Worm (Caenorhabditis elegans) whole organism, mixed stage, embryonic: Measurements from ENCODE around the gene Y116A8C.44.

Source experiments
- M03D4.4 ChIP-seq: sonication (generic microtip); optimal IDR thresholded peaks from 2 replicates; lab custom pipeline; 2017; ENCODE audit warnings: mild to moderate bottlenecking, missing genetic modification characterization, missing compliant biosample characterization
- bed-3 ChIP-seq: fragments of 200-800 bp; sonication (Bioruptor generic); optimal IDR thresholded peaks from 3 replicates; lab custom pipeline; 2018; ENCODE audit warnings: mild to moderate bottlenecking, missing genetic modification characterization, moderate library complexity, missing compliant biosample characterization
- blmp-1 ChIP-seq: fragments of 150-350 bp; optimal IDR thresholded peaks from 2 replicates; lab custom pipeline; 2014; ENCODE audit warnings: missing biosample characterization, missing genetic modification characterization
- ceh-39 ChIP-seq: fragments of 150-350 bp; optimal IDR thresholded peaks from 2 replicates; lab custom pipeline; 2014; ENCODE audit warnings: missing biosample characterization, missing genetic modification characterization
- ceh-43 ChIP-seq: fragments of 200-800 bp; sonication (Bioruptor generic); optimal IDR thresholded peaks from 2 replicates; lab custom pipeline; 2018; ENCODE audit warnings: mild to moderate bottlenecking, missing genetic modification characterization, moderate library complexity, missing compliant biosample characterization
- ceh-83 ChIP-seq: fragments of 200-800 bp; sonication (Bioruptor generic); optimal IDR thresholded peaks from 2 replicates; lab custom pipeline; 2018; ENCODE audit warnings: mild to moderate bottlenecking, missing genetic modification characterization, missing compliant biosample characterization
- ces-1 ChIP-seq: fragments of 150-350 bp; optimal IDR thresholded peaks from 2 replicates; lab custom pipeline; 2014; ENCODE audit warnings: missing biosample characterization, missing genetic modification reagents, missing genetic modification characterization
- drap-1 ChIP-seq: fragments of 200-800 bp; sonication (Bioruptor generic); optimal IDR thresholded peaks from 3 replicates; lab custom pipeline; 2018; ENCODE audit warnings: mild to moderate bottlenecking, missing genetic modification characterization, missing compliant biosample characterization
- elt-1 ChIP-seq: sonication (generic microtip); optimal IDR thresholded peaks from 2 replicates; lab custom pipeline; 2017; ENCODE audit warnings: missing genetic modification characterization, mild to moderate bottlenecking, missing compliant biosample characterization, antibody characterized with exemption, moderate library complexity, borderline replicate concordance; ENCODE audit not compliant: insufficient read depth
- elt-3 ChIP-seq: fragments of 150-350 bp; optimal IDR thresholded peaks from 2 replicates; lab custom pipeline; 2014; ENCODE audit warnings: missing biosample characterization, missing genetic modification characterization
- flh-1 ChIP-seq: fragments of 200-800 bp; sonication (Bioruptor generic); optimal IDR thresholded peaks from 2 replicates; lab custom pipeline; 2018; ENCODE audit warnings: mild to moderate bottlenecking, missing genetic modification characterization, moderate library complexity, missing compliant biosample characterization
- ham-2 ChIP-seq: fragments of 200-800 bp; sonication (Bioruptor generic); optimal IDR thresholded peaks from 2 replicates; lab custom pipeline; 2018; ENCODE audit warnings: mild to moderate bottlenecking, missing genetic modification characterization, missing compliant biosample characterization
- lin-13 ChIP-seq: fragments of 150-350 bp; optimal IDR thresholded peaks from 2 replicates; lab custom pipeline; 2014; ENCODE audit warnings: missing biosample characterization, missing genetic modification characterization
- lsy-2 ChIP-seq: fragments of 150-350 bp; optimal IDR thresholded peaks from 2 replicates; lab custom pipeline; 2014; ENCODE audit warnings: missing biosample characterization, missing genetic modification characterization
- mab-5 ChIP-seq: fragments of 150-350 bp; optimal IDR thresholded peaks from 2 replicates; lab custom pipeline; 2014; ENCODE audit warnings: missing biosample characterization, missing genetic modification characterization
- mep-1 ChIP-seq: fragments of 150-350 bp; optimal IDR thresholded peaks from 2 replicates; lab custom pipeline; 2017; ENCODE audit warnings: missing biosample characterization, missing genetic modification reagents, missing genetic modification characterization, inconsistent platforms
- mls-2 ChIP-seq: sonication (generic microtip); optimal IDR thresholded peaks from 2 replicates; lab custom pipeline; 2016; ENCODE audit warnings: mild to moderate bottlenecking, missing genetic modification characterization, moderate library complexity, missing compliant biosample characterization
- nhr-12 ChIP-seq: fragments of 150-350 bp; optimal IDR thresholded peaks from 2 replicates; lab custom pipeline; 2014; ENCODE audit warnings: missing biosample characterization, missing genetic modification characterization
- nhr-2 ChIP-seq: fragments of 150-350 bp; optimal IDR thresholded peaks from 2 replicates; lab custom pipeline; 2014; ENCODE audit warnings: missing biosample characterization, missing genetic modification characterization
- nhr-237 ChIP-seq: fragments of 150-350 bp; optimal IDR thresholded peaks from 2 replicates; lab custom pipeline; 2014; ENCODE audit warnings: missing biosample characterization, missing genetic modification characterization
- pha-4 ChIP-seq: fragments of 150-350 bp; optimal IDR thresholded peaks from 2 replicates; lab custom pipeline; 2018; ENCODE audit warnings: missing biosample characterization, missing genetic modification reagents, missing genetic modification characterization
- sem-2 ChIP-seq: fragments of 200-800 bp; sonication (Bioruptor generic); optimal IDR thresholded peaks from 2 replicates; lab custom pipeline; 2018; ENCODE audit warnings: mild to moderate bottlenecking, missing genetic modification characterization, missing compliant biosample characterization
- snpc-4 ChIP-seq: fragments of 150-350 bp; optimal IDR thresholded peaks from 2 replicates; lab custom pipeline; 2014; ENCODE audit warnings: missing biosample characterization, missing genetic modification characterization
- sptf-1 ChIP-seq: sonication (generic microtip); optimal IDR thresholded peaks from 2 replicates; lab custom pipeline; 2017; ENCODE audit warnings: mild to moderate bottlenecking, missing genetic modification characterization, moderate library complexity, missing compliant biosample characterization
- tbx-8 ChIP-seq: fragments of 200-800 bp; sonication (Bioruptor generic); optimal IDR thresholded peaks from 2 replicates; lab custom pipeline; 2018; ENCODE audit warnings: mild to moderate bottlenecking, missing genetic modification characterization, moderate library complexity, missing compliant biosample characterization
- unc-120 ChIP-seq: sonication (generic microtip); optimal IDR thresholded peaks from 2 replicates; lab custom pipeline; 2017; ENCODE audit warnings: missing genetic modification characterization, missing compliant biosample characterization; ENCODE audit not compliant: poor library complexity, severe bottlenecking
- unc-39 ChIP-seq: fragments of 150-350 bp; optimal IDR thresholded peaks from 2 replicates; lab custom pipeline; 2014; ENCODE audit warnings: missing biosample characterization, missing genetic modification characterization
- unc-62 ChIP-seq: fragments of 150-350 bp; optimal IDR thresholded peaks from 2 replicates; lab custom pipeline; 2014; ENCODE audit warnings: missing biosample characterization, missing genetic modification reagents, missing genetic modification characterization
- zip-8 ChIP-seq: fragments of 150-350 bp; optimal IDR thresholded peaks from 2 replicates; lab custom pipeline; 2014; ENCODE audit warnings: missing biosample characterization, missing genetic modification characterization
- ztf-11 ChIP-seq: fragments of 150-350 bp; optimal IDR thresholded peaks from 2 replicates; lab custom pipeline; 2014; ENCODE audit warnings: missing biosample characterization, missing genetic modification characterization

Y116A8C.44 gene

ce11 chrIV:17030494-17030893 lies 27.4 kb downstream of the Y116A8C.44 start, which contains the start of gene nhr-229:
TSS of gene nhr-229 (minus strand) at chrIV:17030594.
- no peak for TF ChIP-seq lsy-2
- TF ChIP-seq, all 35 proteins: peak for 0

- TF ChIP-seq M03D4.4 (tag; lab: Kevin White, UChicago) (no peak), lsy-2 (no peak), flh-1 (GFP tag; lab: Kevin White, UChicago) (no peak), sptf-1 (tag; lab: Kevin White, UChicago) (no peak), ceh-83 (GFP tag; lab: Kevin White, UChicago) (no peak), elt-3 (no peak), ham-2 (GFP tag; lab: Kevin White, UChicago) (no peak), zip-8 (tag; lab: Kevin White, UChicago) (no peak), ces-1 (GFP tag; lab: Kevin White, UChicago) (no peak), nhr-237 (tag; lab: Kevin White, UChicago) (no peak), lin-13 (tag; lab: Kevin White, UChicago) (no peak), mls-2 (tag; lab: Kevin White, UChicago) (no peak), snpc-4 (tag; lab: Kevin White, UChicago) (no peak), unc-62 (GFP tag; lab: Kevin White, UChicago) (no peak), tbx-8 (no peak), nhr-2 (tag; lab: Kevin White, UChicago) (no peak), sem-2 (no peak)
These were observed 31.4 kb downstream of the Y116A8C.44 start for ce11 chrIV:17026568-17026967.

ce11 chrIV:17025017-17025416 lies 32.9 kb downstream of the Y116A8C.44 start, which contains the start of gene dct-13:
TSS of gene dct-13 (minus strand) at chrIV:17025117.
- no peak for TF ChIP-seq mab-5
- TF ChIP-seq zip-8 (tag; lab: Kevin White, UChicago): no peak
- TF ChIP-seq blmp-1 (tag; lab: Kevin White, UChicago): no peak
- no peak for TF ChIP-seq ztf-11 (tag; lab: Kevin White, UChicago)
- no peak for TF ChIP-seq ceh-43 (GFP tag; lab: Kevin White, UChicago)
- TF ChIP-seq elt-3: no peak
- no peak for TF ChIP-seq nhr-12 (tag; lab: Kevin White, UChicago)
- no peak for TF ChIP-seq ceh-83 (GFP tag; lab: Kevin White, UChicago)
- TF ChIP-seq sptf-1 (tag; lab: Kevin White, UChicago): no peak
- no peak for TF ChIP-seq unc-120 (tag; lab: Kevin White, UChicago)
- no peak for TF ChIP-seq ces-1 (GFP tag; lab: Kevin White, UChicago)
- TF ChIP-seq nhr-2 (tag; lab: Kevin White, UChicago): no peak
- no peak for TF ChIP-seq elt-1 (tag; lab: Kevin White, UChicago)
- no peak for TF ChIP-seq tbx-8
- no peak for TF ChIP-seq lsy-2
- no peak for TF ChIP-seq ceh-39 (tag; lab: Kevin White, UChicago)

ce11 chrIV:17021042-17021441 lies 36.9 kb downstream of the Y116A8C.44 start:
- no peak for TF ChIP-seq mep-1 (tag; lab: Kevin White, UChicago)
- TF ChIP-seq elt-3: no peak
- TF ChIP-seq drap-1 (GFP tag; lab: Kevin White, UChicago): no peak
- TF ChIP-seq blmp-1 (tag; lab: Kevin White, UChicago): no peak
- TF ChIP-seq ham-2 (GFP tag; lab: Kevin White, UChicago): no peak
- TF ChIP-seq pha-4 (tag; lab: Kevin White, UChicago): no peak
- TF ChIP-seq elt-1 (tag; lab: Kevin White, UChicago): no peak
- TF ChIP-seq bed-3 (GFP tag; lab: Kevin White, UChicago): no peak
- TF ChIP-seq nhr-12 (tag; lab: Kevin White, UChicago): no peak
- TF ChIP-seq unc-120 (tag; lab: Kevin White, UChicago): no peak
- no peak for TF ChIP-seq ztf-11 (tag; lab: Kevin White, UChicago)
- no peak for TF ChIP-seq snpc-4 (tag; lab: Kevin White, UChicago)
- TF ChIP-seq, all 35 proteins: peak for 0

ce11 chrIV:17010274-17010673 lies 47.7 kb downstream of the Y116A8C.44 start:
- TF ChIP-seq sptf-1 (tag; lab: Kevin White, UChicago): no peak
- TF ChIP-seq ham-2 (GFP tag; lab: Kevin White, UChicago): no peak
- no peak for TF ChIP-seq drap-1 (GFP tag; lab: Kevin White, UChicago)
- no peak for TF ChIP-seq ceh-39 (tag; lab: Kevin White, UChicago)
- no peak for TF ChIP-seq unc-120 (tag; lab: Kevin White, UChicago)
- no peak for TF ChIP-seq tbx-8
- TF ChIP-seq nhr-12 (tag; lab: Kevin White, UChicago): no peak
- TF ChIP-seq sem-2: no peak
- no peak for TF ChIP-seq unc-39
- TF ChIP-seq ztf-11 (tag; lab: Kevin White, UChicago): no peak
- TF ChIP-seq unc-62 (GFP tag; lab: Kevin White, UChicago): no peak
